Worm (Caenorhabditis elegans) whole organism, L3 larva: ENCODE measurements around the gene H41C03.3.
A peak's percentile ranks its signal among the peaks of the same experiment; 100 is the strongest.

ENCODE experiments used
- R02D3.7 ChIP-seq: fragments of 150-350 bp; optimal IDR thresholded peaks from 2 replicates; lab custom pipeline; 2014; ENCODE audit warnings: missing biosample characterization, missing genetic modification characterization
- aly-2 ChIP-seq: fragments of 150-350 bp; optimal IDR thresholded peaks from 2 replicates; lab custom pipeline; 2014; ENCODE audit warnings: missing biosample characterization, missing genetic modification characterization
- ceh-16 ChIP-seq: sonication (generic microtip); optimal IDR thresholded peaks from 2 replicates; lab custom pipeline; 2017; ENCODE audit warnings: missing biosample characterization, missing genetic modification characterization
- ceh-82 ChIP-seq: fragments of 150-350 bp; optimal IDR thresholded peaks from 2 replicates; lab custom pipeline; 2014; ENCODE audit warnings: missing biosample characterization, missing genetic modification characterization
- ceh-9 ChIP-seq: sonication (generic microtip); optimal IDR thresholded peaks from 2 replicates; lab custom pipeline; 2018; ENCODE audit warnings: missing biosample characterization, missing genetic modification characterization
- elt-1 ChIP-seq: fragments of 150-350 bp; optimal IDR thresholded peaks from 2 replicates; lab custom pipeline; 2014; ENCODE audit warnings: missing biosample characterization, missing genetic modification characterization
- elt-2 ChIP-seq: sonication (generic microtip); optimal IDR thresholded peaks from 2 replicates; lab custom pipeline; 2016; ENCODE audit warnings: missing genetic modification reagents, mild to moderate bottlenecking, missing genetic modification characterization, missing compliant biosample characterization
- eor-1 ChIP-seq, 2 experiments: fragments of 150-350 bp; optimal IDR thresholded peaks; 2 replicates each; lab custom pipeline; 2014 to 2018; ENCODE audit warnings: missing biosample characterization in 2 of 2, missing genetic modification characterization in 2 of 2
- fkh-10 ChIP-seq: sonication (generic microtip); optimal IDR thresholded peaks from 2 replicates; lab custom pipeline; 2017; ENCODE audit warnings: missing biosample characterization, missing genetic modification reagents, missing genetic modification characterization
- fkh-2 ChIP-seq: fragments of 150-350 bp; optimal IDR thresholded peaks from 2 replicates; lab custom pipeline; 2014; ENCODE audit warnings: missing biosample characterization, missing genetic modification reagents, missing genetic modification characterization
- fos-1 ChIP-seq: fragments of 150-350 bp; optimal IDR thresholded peaks from 2 replicates; lab custom pipeline; 2014; ENCODE audit warnings: missing biosample characterization, missing genetic modification characterization
- hmg-11 ChIP-seq: sonication (generic microtip); optimal IDR thresholded peaks from 2 replicates; lab custom pipeline; 2016; ENCODE audit warnings: missing genetic modification characterization, missing compliant biosample characterization
- lin-15B ChIP-seq: fragments of 150-350 bp; optimal IDR thresholded peaks from 2 replicates; lab custom pipeline; 2014; ENCODE audit warnings: missing biosample characterization, missing genetic modification characterization
- lin-39 ChIP-seq: fragments of 150-350 bp; optimal IDR thresholded peaks from 2 replicates; lab custom pipeline; 2018; ENCODE audit warnings: missing biosample characterization, missing genetic modification reagents, missing genetic modification characterization
- nfya-1 ChIP-seq: sonication (generic microtip); optimal IDR thresholded peaks from 2 replicates; lab custom pipeline; 2017; ENCODE audit warnings: missing genetic modification characterization, mild to moderate bottlenecking, missing compliant biosample characterization, antibody characterized with exemption, moderate library complexity; ENCODE audit not compliant: insufficient read depth
- nhr-11 ChIP-seq: fragments of 150-350 bp; optimal IDR thresholded peaks from 2 replicates; lab custom pipeline; 2014; ENCODE audit warnings: missing biosample characterization, missing genetic modification characterization
- nhr-12 ChIP-seq: fragments of 150-350 bp; optimal IDR thresholded peaks from 2 replicates; lab custom pipeline; 2014; ENCODE audit warnings: missing biosample characterization, missing genetic modification characterization
- nhr-23 ChIP-seq: fragments of 150-350 bp; optimal IDR thresholded peaks from 2 replicates; lab custom pipeline; 2014; ENCODE audit warnings: missing biosample characterization, missing genetic modification reagents, missing genetic modification characterization
- nhr-237 ChIP-seq: fragments of 150-350 bp; optimal IDR thresholded peaks from 2 replicates; lab custom pipeline; 2014; ENCODE audit warnings: missing biosample characterization, missing genetic modification characterization
- nhr-25 ChIP-seq: sonication (generic microtip); optimal IDR thresholded peaks from 2 replicates; lab custom pipeline; 2017; ENCODE audit warnings: missing biosample characterization, missing genetic modification characterization
- nhr-43 ChIP-seq: sonication (generic microtip); optimal IDR thresholded peaks from 2 replicates; lab custom pipeline; 2016; ENCODE audit warnings: mild to moderate bottlenecking, missing genetic modification characterization, missing compliant biosample characterization; ENCODE audit not compliant: poor library complexity, severe bottlenecking
- nhr-76 ChIP-seq: fragments of 150-350 bp; sonication (generic microtip); optimal IDR thresholded peaks from 5 replicates; lab custom pipeline; 2014; ENCODE audit warnings: missing biosample characterization, missing genetic modification characterization
- nhr-77 ChIP-seq: fragments of 150-350 bp; optimal IDR thresholded peaks from 2 replicates; lab custom pipeline; 2014; ENCODE audit warnings: missing biosample characterization, missing genetic modification characterization
- pha-4 ChIP-seq: fragments of 150-350 bp; optimal IDR thresholded peaks from 2 replicates; lab custom pipeline; 2014; ENCODE audit warnings: missing biosample characterization, missing genetic modification reagents, missing genetic modification characterization
- pqm-1 ChIP-seq: fragments of 150-350 bp; optimal IDR thresholded peaks from 2 replicates; lab custom pipeline; 2017; ENCODE audit warnings: missing biosample characterization, missing genetic modification characterization, inconsistent platforms
- sea-2 ChIP-seq: fragments of 150-350 bp; sonication (generic microtip); optimal IDR thresholded peaks from 4 replicates; lab custom pipeline; 2014; ENCODE audit warnings: missing biosample characterization, missing genetic modification reagents, missing genetic modification characterization
- skn-1 ChIP-seq: fragments of 150-350 bp; optimal IDR thresholded peaks from 2 replicates; lab custom pipeline; 2014; ENCODE audit warnings: missing biosample characterization, missing genetic modification characterization
- snpc-4 ChIP-seq: fragments of 150-350 bp; optimal IDR thresholded peaks from 2 replicates; lab custom pipeline; 2014; ENCODE audit warnings: missing biosample characterization, missing genetic modification characterization
- tbx-2 ChIP-seq: sonication (generic microtip); optimal IDR thresholded peaks from 2 replicates; lab custom pipeline; 2016; ENCODE audit warnings: mild to moderate bottlenecking, missing genetic modification characterization, missing compliant biosample characterization
- unc-39 ChIP-seq: sonication (generic microtip); optimal IDR thresholded peaks from 4 replicates; lab custom pipeline; 2017; ENCODE audit warnings: missing biosample characterization, missing genetic modification characterization
- unc-62 ChIP-seq: fragments of 150-350 bp; sonication (generic microtip); optimal IDR thresholded peaks from 4 replicates; lab custom pipeline; 2014; ENCODE audit warnings: missing biosample characterization, missing genetic modification reagents, missing genetic modification characterization
- zag-1 ChIP-seq: fragments of 150-350 bp; optimal IDR thresholded peaks from 2 replicates; lab custom pipeline; 2014; ENCODE audit warnings: missing biosample characterization, missing genetic modification characterization
- ztf-11 ChIP-seq: fragments of 150-350 bp; optimal IDR thresholded peaks from 2 replicates; lab custom pipeline; 2014; ENCODE audit warnings: missing biosample characterization, missing genetic modification characterization

The H41C03.3 gene

ce11 chrII:5818298-5818697 is 27.3 kb upstream of the H41C03.3 start, which contains the start of gene ZK1248.4:
ZK1248.4 (plus strand) TSS chrII:5818598.
- TF ChIP-seq ztf-11 (tag; lab: Kevin White, UChicago) (no peak), nhr-77 (no peak), ceh-82 (tag; lab: Kevin White, UChicago) (no peak), lin-39 (tag; lab: Kevin White, UChicago) (no peak), sea-2 (GFP tag; lab: Kevin White, UChicago) (no peak), nhr-12 (tag; lab: Kevin White, UChicago) (no peak)

- TF ChIP-seq pqm-1 (tag; lab: Kevin White, UChicago) = peak; percentile 39
- TF ChIP-seq pha-4 (tag; lab: Kevin White, UChicago) = no peak
- TF ChIP-seq elt-1 (tag; lab: Kevin White, UChicago) = no peak
- TF ChIP-seq nhr-11 (tag; lab: Kevin White, UChicago) = no peak
- TF ChIP-seq skn-1 (tag; lab: Kevin White, UChicago) = peak; percentile 16
- peak; percentile 53 for TF ChIP-seq elt-2 (tag; lab: Kevin White, UChicago)
- TF ChIP-seq lin-15B (tag; lab: Kevin White, UChicago) = peak; percentile 20
- TF ChIP-seq snpc-4 (tag; lab: Kevin White, UChicago) = no peak
- no peak for TF ChIP-seq eor-1 (tag; optimal IDR thresholded peaks at IDR 0.05; lab: Kevin White, UChicago)
- TF ChIP-seq fkh-2 (tag; lab: Kevin White, UChicago) = no peak
- TF ChIP-seq nhr-43 (tag; lab: Kevin White, UChicago) = peak; percentile 49
- no peak for TF ChIP-seq nhr-77
Observed at ce11 chrII:5819655-5820054, 25.9 kb upstream of the H41C03.3 start.

- no peak for TF ChIP-seq nhr-23
- TF ChIP-seq lin-39 (tag; lab: Kevin White, UChicago) = peak; percentile 25
- TF ChIP-seq lin-15B (tag; lab: Kevin White, UChicago) = peak; percentile 8
- TF ChIP-seq sea-2 (GFP tag; lab: Kevin White, UChicago) = peak; percentile 65
- TF ChIP-seq nfya-1 (tag; lab: Kevin White, UChicago) = peak; percentile 43
- peak; percentile 26 for TF ChIP-seq snpc-4 (tag; lab: Kevin White, UChicago)
Observed at ce11 chrII:5820282-5820762, 25.3 kb upstream of the H41C03.3 start, which contains the start of gene ehs-1. ehs-1 (plus strand) TSS chrII:5820712.

- TF ChIP-seq nhr-25 (peak; percentile 23), lin-15B (tag; lab: Kevin White, UChicago) (no peak), nhr-237 (tag; lab: Kevin White, UChicago) (no peak), R02D3.7 (no peak), nhr-77 (no peak), nhr-23 (peak; percentile 37)
Observed at ce11 chrII:5827364-5827763, 18.2 kb upstream of the H41C03.3 start, which contains the start of gene tbc-2. tbc-2 (minus strand) TSS chrII:5827443.

ce11 chrII:5828486-5828885 is 17.1 kb upstream of the H41C03.3 start, which contains the start of gene ZK1248.11:
ZK1248.11 (minus strand) TSS chrII:5828586.
- TF ChIP-seq pqm-1 (tag; lab: Kevin White, UChicago) = no peak
- no peak for TF ChIP-seq ceh-9
- TF ChIP-seq unc-62 (GFP tag; lab: Kevin White, UChicago) = no peak
- no peak for TF ChIP-seq unc-39 (tag; lab: Kevin White, UChicago)
- no peak for TF ChIP-seq aly-2 (tag; lab: Kevin White, UChicago)
- no peak for TF ChIP-seq fkh-2 (tag; lab: Kevin White, UChicago)

- no peak for TF ChIP-seq zag-1 (tag; lab: Kevin White, UChicago)
- peak; percentile 74 for TF ChIP-seq elt-2 (tag; lab: Kevin White, UChicago)
- no peak for TF ChIP-seq nhr-43 (tag; lab: Kevin White, UChicago)
- TF ChIP-seq lin-39 (tag; lab: Kevin White, UChicago) = no peak
- peak; percentile 56 for TF ChIP-seq pqm-1 (tag; lab: Kevin White, UChicago)
- TF ChIP-seq pha-4 (tag; lab: Kevin White, UChicago) = no peak
Observed at ce11 chrII:5829940-5830424, 15.6 kb upstream of the H41C03.3 start, which contains the start of gene col-74. col-74 (plus strand) TSS chrII:5830374.

- TF ChIP-seq unc-39 (tag; lab: Kevin White, UChicago) (no peak), fos-1 (tag; lab: Kevin White, UChicago) (no peak), aly-2 (tag; lab: Kevin White, UChicago) (no peak), nhr-77 (no peak), ceh-16 (no peak), elt-2 (tag; lab: Kevin White, UChicago) (no peak), skn-1 (tag; lab: Kevin White, UChicago) (no peak), hmg-11 (tag; lab: Kevin White, UChicago) (no peak), nhr-76 (tag; lab: Kevin White, UChicago) (no peak), tbx-2 (no peak), fkh-10 (GFP tag; lab: Kevin White, UChicago) (no peak)
- TF ChIP-seq, all 47 proteins: peak for 0
Observed at ce11 chrII:5831373-5831772, 14.2 kb upstream of the H41C03.3 start.
